Fruit fly (Drosophila melanogaster): ENCODE data around the gene CG45690.

DNA sequence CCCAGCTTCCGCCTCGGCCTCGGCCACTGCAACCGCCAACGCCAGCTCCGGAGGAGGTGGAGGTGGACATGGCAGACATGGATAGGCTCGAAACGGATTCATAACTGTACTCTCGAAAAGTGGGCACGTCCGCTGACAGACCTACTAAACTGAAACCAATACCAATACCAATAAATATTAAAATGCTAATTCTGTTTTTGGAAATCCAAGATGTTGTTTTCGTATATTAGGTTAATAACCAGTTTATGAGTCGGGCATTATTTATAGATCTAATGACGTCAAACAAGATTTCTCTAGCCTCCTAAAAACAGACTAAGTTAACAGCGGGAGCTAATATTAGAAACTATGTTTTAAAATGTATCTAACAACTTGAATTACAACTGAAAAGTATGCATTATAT, 24.1 kb downstream of the CG45690 start:
- TF ChIP-seq D1 (tag; optimal IDR thresholded peaks at IDR 0.05) (no peak), gl (tag; optimal IDR thresholded peaks at IDR 0.05) (no peak), CG8301 (tag; optimal IDR thresholded peaks at IDR 0.05) (no peak), EcR (GFP tag; optimal IDR thresholded peaks at IDR 0.05) (no peak), fd96Ca (GFP tag; IDR thresholded peaks at IDR 0.05) (no peak), CG12605 (GFP tag; IDR thresholded peaks at IDR 0.05) (no peak), Snoo (tag; optimal IDR thresholded peaks at IDR 0.05) (no peak), CG34367 (tag; optimal IDR thresholded peaks at IDR 0.05) (no peak)

Data from whole organism, pupa.